Fruit fly (Drosophila melanogaster) whole organism, embryonic: ENCODE results near the gene Gr64a.

ENCODE experiments used
- Aef1 ChIP-seq: fragments of 200-800 bp; sonication (Bioruptor generic); IDR thresholded peaks from 3 replicates; pipeline ENCODE4 v1.3.6; 2022; ENCODE audit warnings: missing biosample characterization, missing genetic modification characterization
- Antp ChIP-seq: fragments of 200-800 bp; sonication (Bioruptor generic); optimal IDR thresholded peaks from 3 replicates; lab custom pipeline; 2016; ENCODE audit warnings: missing biosample characterization, missing genetic modification characterization
- Blimp-1 ChIP-seq: fragments of 200-800 bp; sonication (Bioruptor generic); optimal IDR thresholded peaks from 3 replicates; lab custom pipeline; 2018; ENCODE audit warnings: missing biosample characterization, missing genetic modification characterization, mild to moderate bottlenecking, moderate library complexity, missing genetic modification reagents
- CG10366 ChIP-seq: fragments of 200-800 bp; sonication (Bioruptor generic); IDR thresholded peaks from 2 replicates; pipeline ENCODE4 v1.3.6; 2022; ENCODE audit warnings: missing biosample characterization, missing genetic modification characterization
- CG11093 ChIP-seq: fragments of 200-800 bp; sonication (Bioruptor generic); IDR thresholded peaks from 3 replicates; pipeline ENCODE4 v1.3.6; 2022; ENCODE audit warnings: missing biosample characterization, missing genetic modification characterization
- CG12236 ChIP-seq: fragments of 200-800 bp; sonication (Bioruptor generic); optimal IDR thresholded peaks from 2 replicates; lab custom pipeline; 2016; ENCODE audit warnings: missing biosample characterization, missing genetic modification characterization
- CG14965 ChIP-seq: fragments of 200-800 bp; sonication (Bioruptor generic); optimal IDR thresholded peaks from 2 replicates; lab custom pipeline; 2016; ENCODE audit warnings: missing biosample characterization, missing genetic modification characterization, borderline replicate concordance
- CG15479 ChIP-seq: fragments of 200-800 bp; sonication (Bioruptor generic); optimal IDR thresholded peaks from 3 replicates; lab custom pipeline; 2019; ENCODE audit warnings: missing biosample characterization, mild to moderate bottlenecking, missing genetic modification characterization, moderate library complexity
- CG15514 ChIP-seq: fragments of 200-800 bp; sonication (Bioruptor generic); optimal IDR thresholded peaks from 3 replicates; lab custom pipeline; 2017; ENCODE audit warnings: missing biosample characterization, missing genetic modification characterization, mild to moderate bottlenecking, moderate library complexity, missing genetic modification reagents
- CG17328 ChIP-seq: fragments of 200-800 bp; sonication (Bioruptor generic); IDR thresholded peaks from 2 replicates; pipeline ENCODE4 v1.3.6; 2022; ENCODE audit warnings: missing biosample characterization, missing genetic modification characterization
- CG17568 ChIP-seq: fragments of 200-800 bp; sonication (Bioruptor generic); optimal IDR thresholded peaks from 2 replicates; lab custom pipeline; 2018; ENCODE audit warnings: missing biosample characterization, mild to moderate bottlenecking, missing genetic modification characterization, moderate library complexity
- CG17612 ChIP-seq: fragments of 200-800 bp; sonication (Bioruptor generic); IDR thresholded peaks from 2 replicates; pipeline ENCODE4 v1.3.6; 2022; ENCODE audit warnings: missing biosample characterization, missing genetic modification characterization
- CG18262 ChIP-seq: fragments of 200-800 bp; optimal IDR thresholded peaks from 3 replicates; lab custom pipeline; 2019; ENCODE audit warnings: missing biosample characterization, mild to moderate bottlenecking, missing genetic modification characterization, moderate library complexity
- CG2199 ChIP-seq: fragments of 200-800 bp; sonication (Bioruptor generic); IDR thresholded peaks from 3 replicates; pipeline ENCODE4 v1.3.6; 2022; ENCODE audit warnings: missing biosample characterization, missing genetic modification characterization
- CG2202 ChIP-seq: fragments of 200-800 bp; sonication (Bioruptor generic); optimal IDR thresholded peaks from 2 replicates; lab custom pipeline; 2018; ENCODE audit warnings: missing biosample characterization, mild to moderate bottlenecking, missing genetic modification characterization
- CG30020 ChIP-seq: fragments of 200-800 bp; optimal IDR thresholded peaks from 2 replicates; lab custom pipeline; 2019; ENCODE audit warnings: missing biosample characterization, mild to moderate bottlenecking, missing genetic modification characterization, moderate library complexity
- CG34224 ChIP-seq: fragments of 200-800 bp; sonication (Bioruptor generic); IDR thresholded peaks from 3 replicates; pipeline ENCODE4 v1.3.6; 2022; ENCODE audit warnings: missing biosample characterization, missing genetic modification characterization; ENCODE audit not compliant: partially characterized antibody
- CG6254 ChIP-seq: fragments of 200-800 bp; sonication (Bioruptor generic); optimal IDR thresholded peaks from 3 replicates; lab custom pipeline; 2017; ENCODE audit warnings: mild to moderate bottlenecking, missing biosample characterization, missing genetic modification reagents, missing genetic modification characterization
- CG6689 ChIP-seq: fragments of 200-800 bp; sonication (Bioruptor generic); IDR thresholded peaks from 2 replicates; pipeline ENCODE4 v1.3.6; 2022; ENCODE audit warnings: missing biosample characterization, missing genetic modification characterization
- CG6813 ChIP-seq: fragments of 200-800 bp; sonication (Bioruptor generic); optimal IDR thresholded peaks from 2 replicates; lab custom pipeline; 2017; ENCODE audit warnings: missing biosample characterization, missing genetic modification characterization, mild to moderate bottlenecking, moderate library complexity, missing genetic modification reagents
- CTCF ChIP-seq: fragments of 200-800 bp; sonication (Bioruptor generic); optimal IDR thresholded peaks from 2 replicates; lab custom pipeline; 2017; ENCODE audit warnings: missing biosample characterization, mild to moderate bottlenecking, missing genetic modification characterization, moderate library complexity
- Camta ChIP-seq: fragments of 200-800 bp; sonication (Bioruptor generic); optimal IDR thresholded peaks from 2 replicates; lab custom pipeline; 2016; ENCODE audit warnings: missing biosample characterization, missing genetic modification characterization
- D ChIP-seq, 2 experiments: fragments of 200-800 bp in 1 of 2; fragments of >200 bp in 1 of 2; sonication (Bioruptor generic) in 1 of 2; optimal IDR thresholded peaks; 2 replicates in 1 of 2; 3 replicates in 1 of 2; lab custom pipeline; 2017; ENCODE audit warnings: mild to moderate bottlenecking in 1 of 2, missing biosample characterization in 1 of 2, missing genetic modification characterization in 1 of 2, missing genetic modification reagents in 1 of 2
- Dll ChIP-seq: fragments of 200-800 bp; sonication (Bioruptor generic); IDR thresholded peaks from 4 replicates; pipeline ENCODE4 v1.3.6; 2022; ENCODE audit warnings: missing biosample characterization, missing genetic modification characterization; ENCODE audit not compliant: partially characterized antibody
- Dp ChIP-seq: fragments of 200-800 bp; sonication (Bioruptor generic); optimal IDR thresholded peaks from 2 replicates; lab custom pipeline; 2018; ENCODE audit warnings: missing biosample characterization, mild to moderate bottlenecking, missing genetic modification characterization, moderate library complexity
- HmgZ ChIP-seq: fragments of 200-800 bp; sonication (Bioruptor generic); optimal IDR thresholded peaks from 2 replicates; lab custom pipeline; 2018; ENCODE audit warnings: missing biosample characterization, mild to moderate bottlenecking, missing genetic modification characterization
- Hr39 ChIP-seq: fragments of >200 bp; optimal IDR thresholded peaks from 2 replicates; lab custom pipeline; 2017
- NK7.1 ChIP-seq: fragments of 200-800 bp; sonication (Bioruptor generic); optimal IDR thresholded peaks from 3 replicates; lab custom pipeline; 2016; ENCODE audit warnings: missing biosample characterization, missing genetic modification characterization
- Opbp ChIP-seq: fragments of 200-800 bp; sonication (Bioruptor generic); IDR thresholded peaks from 3 replicates; pipeline ENCODE4 v1.3.6; 2022; ENCODE audit warnings: missing biosample characterization, missing genetic modification characterization; ENCODE audit not compliant: partially characterized antibody
- Poxn ChIP-seq: fragments of 200-800 bp; sonication (Bioruptor generic); IDR thresholded peaks from 2 replicates; pipeline ENCODE4 v1.3.6; 2022; ENCODE audit warnings: missing biosample characterization, missing genetic modification characterization
- Rfx ChIP-seq: fragments of 200-800 bp; sonication (Bioruptor generic); IDR thresholded peaks from 2 replicates; pipeline ENCODE4 v1.3.6; 2022; ENCODE audit warnings: missing biosample characterization, missing genetic modification characterization
- Scr ChIP-seq: fragments of 200-800 bp; sonication (Bioruptor generic); IDR thresholded peaks from 2 replicates; pipeline ENCODE4 v1.3.6; 2022; ENCODE audit warnings: missing biosample characterization, missing genetic modification characterization; ENCODE audit not compliant: partially characterized antibody
- Sox102F ChIP-seq: fragments of 200-800 bp; sonication (Bioruptor generic); optimal IDR thresholded peaks from 2 replicates; lab custom pipeline; 2018; ENCODE audit warnings: missing biosample characterization, mild to moderate bottlenecking, missing genetic modification characterization, moderate library complexity
- Trl ChIP-seq, 3 experiments: fragments of >200 bp in 2 of 3; fragments of 200-800 bp in 1 of 3; sonication (Bioruptor generic) in 1 of 3; optimal IDR thresholded peaks; 2 replicates in 1 of 3; 3 replicates in 2 of 3; lab custom pipeline; 2016 to 2017; ENCODE audit warnings: missing biosample characterization in 1 of 3, missing genetic modification characterization in 1 of 3
- ash1 ChIP-seq: fragments of 200-800 bp; sonication (Bioruptor generic); optimal IDR thresholded peaks from 2 replicates; lab custom pipeline; 2018; ENCODE audit warnings: missing biosample characterization, mild to moderate bottlenecking, missing genetic modification characterization
- bbx ChIP-seq: fragments of 200-800 bp; sonication (Bioruptor generic); IDR thresholded peaks from 2 replicates; pipeline ENCODE4 v1.3.6; 2022; ENCODE audit warnings: missing biosample characterization, missing genetic modification characterization; ENCODE audit not compliant: partially characterized antibody
- bcd ChIP-seq: fragments of 200-800 bp; sonication (Bioruptor generic); optimal IDR thresholded peaks from 2 replicates; lab custom pipeline; 2017; ENCODE audit warnings: missing biosample characterization, mild to moderate bottlenecking, missing genetic modification characterization
- cg ChIP-seq: fragments of 200-800 bp; sonication (Bioruptor generic); optimal IDR thresholded peaks from 3 replicates; lab custom pipeline; 2019; ENCODE audit warnings: missing biosample characterization, mild to moderate bottlenecking, missing genetic modification characterization, moderate library complexity
- danr ChIP-seq: fragments of 200-800 bp; sonication (Bioruptor generic); IDR thresholded peaks from 2 replicates; pipeline ENCODE4 v1.3.6; 2022; ENCODE audit warnings: missing biosample characterization, missing genetic modification characterization
- exex ChIP-seq: fragments of 200-800 bp; sonication (Bioruptor generic); optimal IDR thresholded peaks from 4 replicates; lab custom pipeline; 2018; ENCODE audit warnings: missing biosample characterization, mild to moderate bottlenecking, missing genetic modification characterization, moderate library complexity
- grn ChIP-seq: fragments of 200-800 bp; sonication (Bioruptor generic); optimal IDR thresholded peaks from 3 replicates; lab custom pipeline; 2017; ENCODE audit warnings: missing biosample characterization, missing genetic modification characterization
- gro ChIP-seq: fragments of 200-800 bp; sonication (Bioruptor generic); optimal IDR thresholded peaks from 2 replicates; lab custom pipeline; 2016; ENCODE audit warnings: missing biosample characterization, missing genetic modification characterization
- mld ChIP-seq: fragments of 200-800 bp; sonication (Bioruptor generic); IDR thresholded peaks from 3 replicates; pipeline ENCODE4 v1.3.6; 2022; ENCODE audit warnings: missing biosample characterization, missing genetic modification characterization; ENCODE audit not compliant: partially characterized antibody
- peb ChIP-seq: fragments of 200-800 bp; sonication (Bioruptor generic); IDR thresholded peaks from 2 replicates; pipeline ENCODE4 v1.3.6; 2022; ENCODE audit warnings: missing biosample characterization, missing genetic modification characterization
- pho ChIP-seq: fragments of 200-800 bp; sonication (Bioruptor generic); optimal IDR thresholded peaks from 2 replicates; lab custom pipeline; 2016; ENCODE audit warnings: missing biosample characterization, missing genetic modification characterization
- psq ChIP-seq: fragments of 200-800 bp; sonication (Bioruptor generic); optimal IDR thresholded peaks from 2 replicates; lab custom pipeline; 2017; ENCODE audit warnings: missing biosample characterization, missing genetic modification characterization
- salm ChIP-seq: fragments of 200-800 bp; sonication (Bioruptor generic); optimal IDR thresholded peaks from 2 replicates; lab custom pipeline; 2018; ENCODE audit warnings: missing biosample characterization, mild to moderate bottlenecking, missing genetic modification characterization
- schlank ChIP-seq: fragments of 200-800 bp; sonication (Bioruptor generic); optimal IDR thresholded peaks from 2 replicates; lab custom pipeline; 2018; ENCODE audit warnings: missing biosample characterization, mild to moderate bottlenecking, missing genetic modification characterization
- sens ChIP-seq: fragments of 200-800 bp; sonication (Bioruptor generic); peaks from one replicate; lab custom pipeline; 2016; ENCODE audit warnings: missing biosample characterization, missing genetic modification characterization
- sisA ChIP-seq: fragments of 200-800 bp; sonication (Bioruptor generic); IDR thresholded peaks from 2 replicates; pipeline ENCODE4 v1.3.6; 2022; ENCODE audit warnings: missing biosample characterization, missing genetic modification characterization
- zf30C ChIP-seq: fragments of 200-800 bp; sonication (Bioruptor generic); optimal IDR thresholded peaks from 3 replicates; lab custom pipeline; 2018; ENCODE audit warnings: missing biosample characterization, mild to moderate bottlenecking, missing genetic modification characterization

Gr64a gene

DNA sequence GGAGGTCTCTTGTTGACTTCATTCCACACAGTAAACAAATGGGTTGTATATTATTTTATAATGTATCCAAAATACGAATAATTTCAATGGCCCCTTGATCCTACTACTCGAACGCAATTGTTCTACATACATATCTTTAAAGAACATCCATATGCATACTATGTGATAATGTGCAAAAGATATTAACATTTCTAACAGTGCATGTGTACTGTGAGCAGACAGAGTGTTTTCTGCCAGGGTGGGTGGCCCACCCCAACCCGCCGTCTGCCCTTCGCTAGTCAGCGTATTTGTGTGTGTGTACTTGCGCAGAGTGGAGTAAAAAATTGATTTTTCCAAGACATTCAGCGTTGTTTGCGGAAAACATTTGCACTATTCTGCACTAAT, 44.4 kb downstream of the Gr64a start (continued):
- TF ChIP-seq zf30C (GFP tag; lab: Kevin White, UChicago), result no peak
- TF ChIP-seq Antp, result no peak
- peak; percentile 70 for TF ChIP-seq Sox102F (GFP tag; lab: Kevin White, UChicago)
- TF ChIP-seq CG6813 (GFP tag; lab: Kevin White, UChicago), result peak; percentile 61
- no peak for TF ChIP-seq CTCF
- peak; percentile 70 for TF ChIP-seq CG6689
- no peak for TF ChIP-seq Camta
- peak; percentile 82 for TF ChIP-seq sisA
- TF ChIP-seq CG6254 (GFP tag; lab: Kevin White, UChicago), result no peak
- no peak for TF ChIP-seq sens (GFP tag; lab: Kevin White, UChicago)
- peak; percentile 50 for TF ChIP-seq CG15514 (GFP tag; lab: Kevin White, UChicago)
- peak; percentile 6 for TF ChIP-seq cg (GFP tag; lab: Kevin White, UChicago)
- TF ChIP-seq HmgZ (tag; lab: Kevin White, UChicago), result peak; percentile 7
- no peak for TF ChIP-seq CG12236 (GFP tag; lab: Kevin White, UChicago)
- peak; percentile 69 for TF ChIP-seq Aef1 (GFP tag; lab: Robert Waterston, UW)
- no peak for TF ChIP-seq CG11093
- TF ChIP-seq Opbp (GFP tag; lab: Robert Waterston, UW), result no peak
- peak; percentile 76; the same call in 1 of the 3 replicates for TF ChIP-seq CG2199 (GFP tag; lab: Robert Waterston, UW)
- TF ChIP-seq mld (GFP tag; lab: Robert Waterston, UW), result no peak
- TF ChIP-seq danr (GFP tag; lab: Robert Waterston, UW), result peak; percentile 47; the same call in 1 of the 2 replicates
- no peak for TF ChIP-seq schlank (tag; lab: Kevin White, UChicago)
- no peak for TF ChIP-seq psq
- no peak for TF ChIP-seq bbx
- TF ChIP-seq CG18262 (tag; lab: Kevin White, UChicago), result peak; percentile 22
- no peak for TF ChIP-seq gro (GFP tag; lab: Kevin White, UChicago)
- no peak for TF ChIP-seq grn (GFP tag; lab: Kevin White, UChicago)
- no peak for TF ChIP-seq CG15479 (GFP tag; lab: Kevin White, UChicago)
- no peak for TF ChIP-seq CG30020 (tag; lab: Kevin White, UChicago)
- no peak for TF ChIP-seq exex (tag; lab: Kevin White, UChicago)
- peak; percentile 4 for TF ChIP-seq CG17568 (GFP tag; lab: Kevin White, UChicago)
- no peak for TF ChIP-seq CG2202 (tag; lab: Kevin White, UChicago)
- peak; percentile 79 for TF ChIP-seq CG17328 (GFP tag; lab: Robert Waterston, UW)
- TF ChIP-seq Rfx (GFP tag; lab: Robert Waterston, UW), result peak; percentile 80
- TF ChIP-seq Dp (GFP tag; lab: Kevin White, UChicago), result no peak
- TF ChIP-seq Blimp-1 (GFP tag; lab: Kevin White, UChicago), result peak; percentile 56
- peak; percentile 37; the same call in 1 of the 2 replicates for TF ChIP-seq Poxn (GFP tag; lab: Robert Waterston, UW)
- TF ChIP-seq ash1, result no peak
- no peak for TF ChIP-seq NK7.1 (GFP tag; lab: Kevin White, UChicago)
- TF ChIP-seq Dll, result no peak
- TF ChIP-seq CG34224 (GFP tag; lab: Robert Waterston, UW), result no peak
- no peak for TF ChIP-seq Trl (optimal IDR thresholded peaks at IDR 0.05; lab: Kevin White, UChicago)
- no peak for TF ChIP-seq Trl (GFP tag; optimal IDR thresholded peaks at IDR 0.05; lab: Kevin White, UChicago)
- peak; percentile 52 for TF ChIP-seq CG17612 (GFP tag; lab: Robert Waterston, UW)
- TF ChIP-seq CG14965 (GFP tag; lab: Kevin White, UChicago), result no peak
- peak; percentile 75 for TF ChIP-seq CG10366 (GFP tag; lab: Robert Waterston, UW)
- TF ChIP-seq Hr39 (lab: Kevin White, UChicago), result no peak
- no peak for TF ChIP-seq salm (tag; lab: Kevin White, UChicago)
- no peak for TF ChIP-seq D (optimal IDR thresholded peaks at IDR 0.05; lab: Kevin White, UChicago)
- TF ChIP-seq D (GFP tag; optimal IDR thresholded peaks at IDR 0.05; lab: Kevin White, UChicago), result no peak
- TF ChIP-seq bcd (GFP tag; lab: Kevin White, UChicago), result peak; percentile 39
- TF ChIP-seq pho, result no peak
- TF ChIP-seq Scr, result no peak
- peak; percentile 38; the same call in 1 of the 2 replicates for TF ChIP-seq peb (GFP tag; lab: Robert Waterston, UW)
